Fruit fly (Drosophila melanogaster): ENCODE data around the gene Sfp24F.
A peak's percentile ranks its signal among the peaks of the same experiment; 100 is the strongest.

Gene Sfp24F

DNA sequence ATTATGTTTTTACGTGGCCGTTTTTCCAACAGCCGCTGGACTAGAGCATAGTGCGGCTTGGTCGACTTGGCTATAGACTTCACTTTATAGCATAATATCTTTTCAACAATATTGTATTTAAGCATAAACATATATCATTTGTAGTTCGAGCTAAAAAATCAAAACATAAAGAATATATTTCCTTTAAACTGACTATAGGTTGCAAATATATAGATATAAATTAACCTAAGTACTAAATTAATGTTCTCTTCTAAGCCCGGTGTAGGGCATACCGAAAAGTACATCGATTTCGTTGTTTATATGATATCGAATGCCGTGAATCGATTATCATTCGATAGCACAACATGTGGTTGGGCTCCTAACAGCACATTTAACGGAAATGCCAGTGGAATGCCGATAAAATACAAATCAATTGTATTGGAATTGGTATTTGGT is 6.7 kb upstream of the Sfp24F start, which contains the start of gene MFS18 (continued):
- peak; percentile 89 for TF ChIP-seq CG11723 (GFP tag; optimal IDR thresholded peaks at IDR 0.05)
- peak; percentile 98 for TF ChIP-seq dm (GFP tag; optimal IDR thresholded peaks at IDR 0.05)
- peak; percentile 92 for TF ChIP-seq kah (GFP tag; optimal IDR thresholded peaks at IDR 0.05)
- TF ChIP-seq CG12744 (GFP tag; optimal IDR thresholded peaks at IDR 0.05) = peak; percentile 68
- peak; percentile 92 for TF ChIP-seq trh (GFP tag; optimal IDR thresholded peaks at IDR 0.05)
- TF ChIP-seq CG18262 (tag; optimal IDR thresholded peaks at IDR 0.05) = peak; percentile 99
- peak; percentile 98 for TF ChIP-seq Fer1 (GFP tag; optimal IDR thresholded peaks at IDR 0.05)
- peak; percentile 97 for TF ChIP-seq CG6765 (GFP tag; optimal IDR thresholded peaks at IDR 0.05)
- TF ChIP-seq bbx (GFP tag; IDR thresholded peaks at IDR 0.05; ENCODE audit: partially characterized antibody) = peak; percentile 93
- TF ChIP-seq slp2 (GFP tag; optimal IDR thresholded peaks at IDR 0.05) = peak; percentile 65
- peak; percentile 98 for TF ChIP-seq CG30403 (GFP tag; optimal IDR thresholded peaks at IDR 0.05)
- peak; percentile 67 for TF ChIP-seq CG13287 (GFP tag; IDR thresholded peaks at IDR 0.05; ENCODE audit: partially characterized antibody)
- peak; percentile 43 for TF ChIP-seq CG7745 (tag; optimal IDR thresholded peaks at IDR 0.05)
- peak; percentile 85 to 87 for TF ChIP-seq Pdp1 (GFP tag; optimal IDR thresholded peaks at IDR 0.05)
- TF ChIP-seq CG4424 (GFP tag; optimal IDR thresholded peaks at IDR 0.05) = peak; percentile 99
- TF ChIP-seq CG9215 (GFP tag; IDR thresholded peaks at IDR 0.05) = peak; percentile 97
- TF ChIP-seq CG3281 (GFP tag; optimal IDR thresholded peaks at IDR 0.05) = peak; percentile 98
- TF ChIP-seq Hand (GFP tag; optimal IDR thresholded peaks at IDR 0.05) = peak; percentile 89
- TF ChIP-seq jing (GFP tag; optimal IDR thresholded peaks at IDR 0.05) = peak; percentile 99
- TF ChIP-seq Doc2 (GFP tag; IDR thresholded peaks at IDR 0.05) = peak; percentile 94
- peak; percentile 74; the same call in 2 of the 3 replicates for TF ChIP-seq CG34224 (GFP tag; IDR thresholded peaks at IDR 0.05; ENCODE audit: partially characterized antibody)
- TF ChIP-seq dmrt11E (tag; optimal IDR thresholded peaks at IDR 0.05) = peak; percentile 95
- TF ChIP-seq p53 (GFP tag; optimal IDR thresholded peaks at IDR 0.05) = peak; percentile 15
- peak; percentile 93 for TF ChIP-seq CG31388 (GFP tag; optimal IDR thresholded peaks at IDR 0.05)
- TF ChIP-seq Stat92E (GFP tag; optimal IDR thresholded peaks at IDR 0.05) = peak in 1 of 3 experiments; percentile 96
- peak; percentile 91 for TF ChIP-seq kay (GFP tag; optimal IDR thresholded peaks at IDR 0.05)
- TF ChIP-seq Max (GFP tag; optimal IDR thresholded peaks at IDR 0.05) = peak; percentile 99
- TF ChIP-seq zf30C (GFP tag; optimal IDR thresholded peaks at IDR 0.05) = no peak
- TF ChIP-seq CG2116 (GFP tag; optimal IDR thresholded peaks at IDR 0.05) = peak; percentile 93
- peak; percentile 94 for TF ChIP-seq CG11504 (tag; optimal IDR thresholded peaks at IDR 0.05)
- TF ChIP-seq CG12942 (GFP tag; optimal IDR thresholded peaks at IDR 0.05) = peak; percentile 96
- peak; percentile 70 for TF ChIP-seq twi (tag; optimal IDR thresholded peaks at IDR 0.05)
- peak; percentile 73 for TF ChIP-seq CHES-1-like (GFP tag; optimal IDR thresholded peaks at IDR 0.05)
- peak; percentile 89 for TF ChIP-seq CG12219 (GFP tag; optimal IDR thresholded peaks at IDR 0.05)
- TF ChIP-seq Hr3 (GFP tag; optimal IDR thresholded peaks at IDR 0.05) = peak; percentile 98
- TF ChIP-seq btn (GFP tag; optimal IDR thresholded peaks at IDR 0.05) = peak; percentile 25
- TF ChIP-seq CG10462 (GFP tag; optimal IDR thresholded peaks at IDR 0.05) = peak; percentile 94
- TF ChIP-seq amos (GFP tag; IDR thresholded peaks at IDR 0.05; ENCODE audit: partially characterized antibody) = peak; percentile 77; the same call in 1 of the 2 replicates
- peak; percentile 96 for TF ChIP-seq gt (GFP tag; IDR thresholded peaks at IDR 0.05)
- TF ChIP-seq sens-2 (GFP tag; IDR thresholded peaks at IDR 0.05) = peak; percentile 97
- peak; percentile 91 for TF ChIP-seq CG3065 (GFP tag; optimal IDR thresholded peaks at IDR 0.05)
- peak; percentile 93 for TF ChIP-seq aop (GFP tag; IDR thresholded peaks at IDR 0.05)
- TF ChIP-seq nmo (GFP tag; optimal IDR thresholded peaks at IDR 0.05) = peak; percentile 98
- peak in 1 of 3 experiments; percentile 99 for TF ChIP-seq lola (GFP tag; optimal IDR thresholded peaks at IDR 0.05)
- TF ChIP-seq Awh (GFP tag; IDR thresholded peaks at IDR 0.05) = peak; percentile 99
- TF ChIP-seq CG1603 (tag; optimal IDR thresholded peaks at IDR 0.05) = peak; percentile 91
- TF ChIP-seq Deaf1 (tag; optimal IDR thresholded peaks at IDR 0.05) = peak; percentile 69
- TF ChIP-seq tna (GFP tag; IDR thresholded peaks at IDR 0.05; ENCODE audit: partially characterized antibody) = peak; percentile 76
- TF ChIP-seq her (GFP tag; optimal IDR thresholded peaks at IDR 0.05) = peak; percentile 69

Data from whole organism, embryonic.